Fruit fly (Drosophila melanogaster): ENCODE measurements around the gene CG10000.
"Not testable (repeated sequence)": the region's sequence is repeated elsewhere in the genome, so short reads cannot be mapped to it uniquely, and the experiment has no call there.

Gene CG10000

dm6 chr3R:28751611-28752129 is at the start of gene CG10000:
Gene CG10000 (minus strand): TSS chr3R:28751661.
- TF ChIP-seq Sin3A (optimal IDR thresholded peaks at IDR 0.05): no peak
- TF ChIP-seq ttk (optimal IDR thresholded peaks at IDR 0.05): no peak
- no peak for TF ChIP-seq Myc (optimal IDR thresholded peaks at IDR 0.05)
- no peak for TF ChIP-seq h (optimal IDR thresholded peaks at IDR 0.05)
- no peak for TF ChIP-seq psq (optimal IDR thresholded peaks at IDR 0.05)
- no peak for TF ChIP-seq insv (optimal IDR thresholded peaks at IDR 0.05)

dm6 chr3R:28790222-28790621 is 38.8 kb upstream of the CG10000 start, which contains the start of gene intr:
Gene intr (plus strand): TSS chr3R:28790522.
- TF ChIP-seq Myc (optimal IDR thresholded peaks at IDR 0.05) (no peak), h (optimal IDR thresholded peaks at IDR 0.05) (no peak), ttk (optimal IDR thresholded peaks at IDR 0.05) (no peak), insv (optimal IDR thresholded peaks at IDR 0.05) (no peak), Sin3A (optimal IDR thresholded peaks at IDR 0.05) (no peak)

dm6 chr3R:28789317-28789716 is 37.9 kb upstream of the CG10000 start, which contains the start of gene CG34295:
Gene CG34295 (plus strand): TSS chr3R:28789617.
- TF ChIP-seq psq (optimal IDR thresholded peaks at IDR 0.05) (no peak), Sin3A (optimal IDR thresholded peaks at IDR 0.05) (no peak), insv (optimal IDR thresholded peaks at IDR 0.05) (no peak), h (optimal IDR thresholded peaks at IDR 0.05) (no peak), Myc (optimal IDR thresholded peaks at IDR 0.05) (no peak), ttk (optimal IDR thresholded peaks at IDR 0.05) (no peak)

- TF ChIP-seq insv (optimal IDR thresholded peaks at IDR 0.05) (no peak), psq (optimal IDR thresholded peaks at IDR 0.05) (no peak), h (optimal IDR thresholded peaks at IDR 0.05) (no peak), Myc (optimal IDR thresholded peaks at IDR 0.05) (no peak), Sin3A (optimal IDR thresholded peaks at IDR 0.05) (no peak), ttk (optimal IDR thresholded peaks at IDR 0.05) (no peak)
These were observed 24.2 kb upstream of the CG10000 start for dm6 chr3R:28775703-28776102.

dm6 chr3R:28758134-28758533 is 6.7 kb upstream of the CG10000 start, which contains the start of gene aqrs:
Gene aqrs (minus strand): TSS chr3R:28758234.
- not testable (repeated sequence) for TF ChIP-seq ttk, psq, Myc (optimal IDR thresholded peaks at IDR 0.05)

- TF ChIP-seq h (optimal IDR thresholded peaks at IDR 0.05) (no peak), ttk (optimal IDR thresholded peaks at IDR 0.05) (no peak), psq (optimal IDR thresholded peaks at IDR 0.05) (no peak), insv (optimal IDR thresholded peaks at IDR 0.05) (no peak), Myc (optimal IDR thresholded peaks at IDR 0.05) (no peak), Sin3A (optimal IDR thresholded peaks at IDR 0.05) (no peak)
These were observed 5.4 kb upstream of the CG10000 start, which contains the start of gene CG9997 for dm6 chr3R:28756879-28757278. Gene CG9997 (minus strand): TSS chr3R:28756979.

- TF ChIP-seq psq (optimal IDR thresholded peaks at IDR 0.05): no peak
- no peak for TF ChIP-seq insv (optimal IDR thresholded peaks at IDR 0.05)
- no peak for TF ChIP-seq h (optimal IDR thresholded peaks at IDR 0.05)
These were observed 6.8 kb downstream of the CG10000 start, which contains the start of gene AstA-R2 for dm6 chr3R:28744682-28745081. Gene AstA-R2 (minus strand): TSS chr3R:28744782.
